Worm (Caenorhabditis elegans): ENCODE measurements around the gene cnc-11.

The cnc-11 gene

DNA sequence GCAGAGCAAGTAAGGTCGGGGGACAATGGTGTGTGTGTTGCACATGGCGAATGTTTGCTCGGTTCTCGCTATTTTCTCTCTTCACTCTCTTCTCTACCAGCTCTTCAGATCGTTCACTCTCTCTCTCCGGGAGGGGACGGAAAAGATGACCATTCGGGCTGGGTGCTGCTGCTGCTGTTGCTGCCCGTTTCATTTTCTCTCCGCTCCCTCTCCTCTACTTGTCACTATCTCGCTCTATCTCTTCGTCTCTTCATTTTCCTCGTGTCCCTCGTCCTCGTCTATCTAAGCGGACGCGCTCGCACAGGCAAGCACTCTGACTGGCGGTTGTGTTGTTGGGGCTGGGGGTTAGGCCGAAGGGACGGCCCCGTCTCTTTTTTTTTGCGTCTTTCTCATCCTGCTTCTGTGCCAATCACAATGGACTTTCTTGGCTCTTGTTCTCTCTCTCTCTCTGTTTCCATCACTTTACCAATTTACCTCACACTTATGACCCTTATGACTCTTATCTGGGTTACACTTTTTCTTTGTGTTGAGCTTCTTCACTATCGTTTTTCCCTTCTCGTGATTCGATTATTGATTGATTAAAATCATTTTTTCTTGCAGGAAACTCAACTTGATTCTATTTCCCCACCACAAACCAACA, 32.5 kb downstream of the cnc-11 start, which contains the start of the genes F53E2.2 and unc-60 (continued):
- TF ChIP-seq ctbp-1 (GFP tag; IDR thresholded peaks at IDR 0.05): peak; percentile 38
- no peak for TF ChIP-seq ceh-82 (tag; optimal IDR thresholded peaks at IDR 0.05)
- TF ChIP-seq nhr-77 (tag; optimal IDR thresholded peaks at IDR 0.05): no peak
- peak; percentile 61; the same call in 1 of the 2 replicates for TF ChIP-seq pha-4 (GFP tag; IDR thresholded peaks at IDR 0.05)
- TF ChIP-seq pha-4 (tag; optimal IDR thresholded peaks at IDR 0.05): no peak

- TF ChIP-seq arid-1 (GFP tag; conservative IDR thresholded peaks at IDR 0.05) (peak; percentile 36; the same call in 1 of the 2 replicates), lin-39 (tag; optimal IDR thresholded peaks at IDR 0.05) (no peak), T26A8.4 (GFP tag; IDR thresholded peaks at IDR 0.05) (no peak), aha-1 (tag) (no peak), unc-62 (GFP tag; optimal IDR thresholded peaks at IDR 0.05 in 1 of 2) (no peak), unc-62 (tag; optimal IDR thresholded peaks at IDR 0.05) (no peak), fos-1 (tag; optimal IDR thresholded peaks at IDR 0.05) (no peak), lin-38 (GFP tag; IDR thresholded peaks at IDR 0.05) (peak; percentile 47; the same call in 1 of the 2 replicates), ceh-20 (GFP tag; IDR thresholded peaks at IDR 0.05) (no peak), Y105C5A.15 (GFP tag; IDR thresholded peaks at IDR 0.05) (0 out of 2 replicates have a peak, but pooled peaks have one; percentile 16), daf-12 (tag; optimal IDR thresholded peaks at IDR 0.05) (no peak), nhr-11 (tag; optimal IDR thresholded peaks at IDR 0.05) (no peak), gei-8 (GFP tag; optimal IDR thresholded peaks at IDR 0.05) (no peak), dmd-6 (GFP tag; IDR thresholded peaks at IDR 0.05) (no peak), D1046.2 (GFP tag; IDR thresholded peaks at IDR 0.05) (no peak), mep-1 (tag; optimal IDR thresholded peaks at IDR 0.05) (peak; percentile 1)
These were observed 34.2 kb downstream of the cnc-11 start for ce11 chrV:1476284-1476792.

- TF ChIP-seq dmd-8 (GFP tag; IDR thresholded peaks at IDR 0.05): no peak
- no peak for TF ChIP-seq ztf-7 (tag; optimal IDR thresholded peaks at IDR 0.05)
- no peak for TF ChIP-seq arid-1 (GFP tag; conservative IDR thresholded peaks at IDR 0.05)
- peak; percentile 21 for TF ChIP-seq ama-1 (optimal IDR thresholded peaks at IDR 0.05)
- TF ChIP-seq snpc-4 (tag; optimal IDR thresholded peaks at IDR 0.05): no peak
- peak; percentile 4 for TF ChIP-seq mes-2 (tag; optimal IDR thresholded peaks at IDR 0.05; ENCODE audit: poor library complexity, severe bottlenecking)
- TF ChIP-seq nhr-111 (GFP tag; optimal IDR thresholded peaks at IDR 0.05): no peak
These were observed 34.7 kb downstream of the cnc-11 start for ce11 chrV:1476841-1477240.

DNA sequence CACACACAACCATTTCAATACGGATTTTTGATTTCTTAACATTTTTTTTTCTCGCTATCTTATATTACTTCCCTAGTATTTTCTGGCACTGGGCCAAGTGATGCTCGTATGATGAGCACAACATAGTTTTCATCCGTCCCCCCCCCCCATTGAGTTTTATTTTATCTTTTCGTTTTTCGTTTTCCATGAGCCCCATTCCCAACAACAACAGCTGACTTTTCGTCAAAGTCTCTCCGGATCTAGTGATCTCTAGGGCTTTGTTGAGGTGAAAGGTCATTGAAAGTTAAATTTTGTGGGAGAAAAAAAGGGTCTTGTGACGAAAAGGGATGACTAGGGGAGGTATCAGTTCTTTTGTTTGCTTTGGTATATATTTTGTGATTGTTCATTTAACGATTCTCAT, 38.7 kb downstream of the cnc-11 start:
- peak; percentile 39 for TF ChIP-seq nhr-11 (tag; optimal IDR thresholded peaks at IDR 0.05)
- no peak for TF ChIP-seq mxl-3 (GFP tag; optimal IDR thresholded peaks at IDR 0.05)
- peak in 1 of 2 experiments; percentile 1 for TF ChIP-seq daf-16 (GFP tag; optimal IDR thresholded peaks at IDR 0.05)
- no peak for TF ChIP-seq daf-16 (tag; optimal IDR thresholded peaks at IDR 0.05)

DNA sequence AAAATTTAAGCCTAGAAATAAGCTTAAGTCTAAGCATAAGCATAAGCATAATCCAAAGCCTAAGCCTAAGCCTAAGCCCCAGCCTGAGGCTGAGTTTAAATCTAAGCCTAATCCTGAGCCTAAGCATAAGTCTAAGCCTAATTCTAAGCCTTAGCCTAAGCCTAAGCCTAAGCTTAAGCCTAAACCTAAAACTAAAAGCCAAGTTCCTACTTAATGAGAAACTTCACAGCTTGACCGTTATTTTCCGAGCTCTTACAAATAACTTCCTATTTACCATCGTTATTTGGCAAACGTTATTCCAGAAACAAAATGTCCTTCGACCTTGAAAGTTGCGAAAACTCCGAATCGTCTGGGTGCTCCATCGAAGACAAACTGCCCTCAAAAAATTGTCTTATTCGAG, 39.6 kb downstream of the cnc-11 start, which contains the start of gene C38C3.4:
Gene C38C3.4, plus strand, starts transcription at position 301 of the 400 bp plus-strand sequence.
- TF ChIP-seq ama-1 (optimal IDR thresholded peaks at IDR 0.05) (no peak), ztf-7 (tag; optimal IDR thresholded peaks at IDR 0.05) (no peak), aha-1 (tag) (no peak), hlh-30 (tag; optimal IDR thresholded peaks at IDR 0.05; ENCODE audit: insufficient read depth) (no peak), zfp-3 (GFP tag; conservative IDR thresholded peaks at IDR 0.05) (no peak), ceh-28 (tag; optimal IDR thresholded peaks at IDR 0.05) (no peak), ZK546.5 (tag; optimal IDR thresholded peaks at IDR 0.05) (no peak)

Measured in whole organism, L4 larva.